Fruit fly (Drosophila melanogaster) whole organism, embryonic: ENCODE results near the gene Obp19c.

Source experiments
- Abd-B ChIP-seq: fragments of 200-800 bp; sonication (Bioruptor generic); optimal IDR thresholded peaks from 2 replicates; lab custom pipeline; 2018; ENCODE audit warnings: missing biosample characterization, mild to moderate bottlenecking, missing genetic modification characterization, moderate library complexity
- Adf1 ChIP-seq: fragments of 200-800 bp; sonication (Bioruptor generic); IDR thresholded peaks from 2 replicates; pipeline ENCODE4 v1.3.6; 2022; ENCODE audit warnings: missing biosample characterization, missing genetic modification characterization
- CG10979 ChIP-seq: fragments of 200-800 bp; sonication (Bioruptor generic); optimal IDR thresholded peaks from 2 replicates; lab custom pipeline; 2018; ENCODE audit warnings: missing biosample characterization, mild to moderate bottlenecking, missing genetic modification characterization, moderate library complexity
- CG11504 ChIP-seq: fragments of 200-800 bp; sonication (Bioruptor generic); optimal IDR thresholded peaks from 3 replicates; lab custom pipeline; 2019; ENCODE audit warnings: missing biosample characterization, mild to moderate bottlenecking, missing genetic modification characterization, moderate library complexity
- CG13287 ChIP-seq: fragments of 200-800 bp; sonication (Bioruptor generic); IDR thresholded peaks from 2 replicates; pipeline ENCODE4 v1.3.6; 2022; ENCODE audit warnings: missing biosample characterization, missing genetic modification characterization; ENCODE audit not compliant: partially characterized antibody
- CG13424 ChIP-seq: fragments of 200-800 bp; sonication (Bioruptor generic); optimal IDR thresholded peaks from 2 replicates; lab custom pipeline; 2019; ENCODE audit warnings: missing biosample characterization, mild to moderate bottlenecking, missing genetic modification characterization, moderate library complexity
- CG13775 ChIP-seq: fragments of 200-800 bp; sonication (Bioruptor generic); optimal IDR thresholded peaks from 3 replicates; lab custom pipeline; 2017; ENCODE audit warnings: missing biosample characterization, mild to moderate bottlenecking, missing genetic modification characterization
- CG14710 ChIP-seq: fragments of 200-800 bp; sonication (Bioruptor generic); optimal IDR thresholded peaks from 3 replicates; lab custom pipeline; 2019; ENCODE audit warnings: missing biosample characterization, mild to moderate bottlenecking, missing genetic modification characterization, moderate library complexity
- CG17361 ChIP-seq: fragments of 200-800 bp; sonication (Bioruptor generic); IDR thresholded peaks from 3 replicates; pipeline ENCODE4 v1.3.6; 2022; ENCODE audit warnings: missing biosample characterization, missing genetic modification characterization
- CG17385 ChIP-seq: fragments of 200-800 bp; sonication (Bioruptor generic); optimal IDR thresholded peaks from 3 replicates; lab custom pipeline; 2018; ENCODE audit warnings: missing biosample characterization, mild to moderate bottlenecking, missing genetic modification characterization
- CG18262 ChIP-seq: fragments of 200-800 bp; optimal IDR thresholded peaks from 3 replicates; lab custom pipeline; 2019; ENCODE audit warnings: missing biosample characterization, mild to moderate bottlenecking, missing genetic modification characterization, moderate library complexity
- CG2678 ChIP-seq: fragments of 200-800 bp; sonication (Bioruptor generic); optimal IDR thresholded peaks from 3 replicates; lab custom pipeline; 2019; ENCODE audit warnings: missing biosample characterization, mild to moderate bottlenecking, missing genetic modification characterization, moderate library complexity
- CG3163 ChIP-seq: fragments of 200-800 bp; sonication (Bioruptor generic); optimal IDR thresholded peaks from 3 replicates; lab custom pipeline; 2016; ENCODE audit warnings: missing biosample characterization, missing genetic modification characterization
- CG32532 ChIP-seq: fragments of 200-800 bp; sonication (Bioruptor generic); IDR thresholded peaks from 2 replicates; pipeline ENCODE4 v1.3.6; 2022; ENCODE audit warnings: missing biosample characterization, missing genetic modification characterization
- CG3281 ChIP-seq: fragments of 200-800 bp; sonication (Bioruptor generic); optimal IDR thresholded peaks from 3 replicates; lab custom pipeline; 2017; ENCODE audit warnings: missing biosample characterization, mild to moderate bottlenecking, missing genetic modification characterization
- CG4404 ChIP-seq: fragments of 200-800 bp; sonication (Bioruptor generic); IDR thresholded peaks from 2 replicates; pipeline ENCODE4 v1.3.6; 2022; ENCODE audit warnings: missing biosample characterization, missing genetic modification characterization
- CG7556 ChIP-seq: fragments of 200-800 bp; sonication (Bioruptor generic); optimal IDR thresholded peaks from 2 replicates; lab custom pipeline; 2017; ENCODE audit warnings: missing biosample characterization, mild to moderate bottlenecking, missing genetic modification characterization
- CG7987 ChIP-seq: fragments of 200-800 bp; sonication (Bioruptor generic); optimal IDR thresholded peaks from 2 replicates; lab custom pipeline; 2018; ENCODE audit warnings: missing biosample characterization, mild to moderate bottlenecking, missing genetic modification characterization, moderate library complexity
- CG8290 ChIP-seq, 3 experiments: fragments of 200-800 bp; sonication (Bioruptor generic); optimal IDR thresholded peaks; 2 replicates each; lab custom pipeline; 2016 to 2019; ENCODE audit warnings: missing biosample characterization in 3 of 3, missing genetic modification characterization in 3 of 3, mild to moderate bottlenecking in 2 of 3, moderate library complexity in 1 of 3
- CG9437 ChIP-seq: fragments of 200-800 bp; sonication (Bioruptor generic); optimal IDR thresholded peaks from 2 replicates; lab custom pipeline; 2018; ENCODE audit warnings: missing biosample characterization, mild to moderate bottlenecking, missing genetic modification characterization
- CG9727 ChIP-seq: fragments of 200-800 bp; sonication (Bioruptor generic); optimal IDR thresholded peaks from 3 replicates; lab custom pipeline; 2017; ENCODE audit warnings: missing biosample characterization, mild to moderate bottlenecking, missing genetic modification characterization
- CG9932 ChIP-seq: fragments of 200-800 bp; sonication (Bioruptor generic); IDR thresholded peaks from 2 replicates; pipeline ENCODE4 v1.3.6; 2022; ENCODE audit warnings: missing biosample characterization, missing genetic modification characterization
- Dp ChIP-seq: fragments of 200-800 bp; sonication (Bioruptor generic); optimal IDR thresholded peaks from 2 replicates; lab custom pipeline; 2018; ENCODE audit warnings: missing biosample characterization, mild to moderate bottlenecking, missing genetic modification characterization, moderate library complexity
- Med ChIP-seq: fragments of 200-800 bp; sonication (Bioruptor generic); peaks from one replicate; lab custom pipeline; 2016; ENCODE audit warnings: missing biosample characterization, missing genetic modification characterization, mild to moderate bottlenecking, inconsistent platforms, moderate library complexity
- Meics ChIP-seq: fragments of 200-800 bp; sonication (Bioruptor generic); optimal IDR thresholded peaks from 2 replicates; lab custom pipeline; 2017; ENCODE audit warnings: missing biosample characterization, mild to moderate bottlenecking, missing genetic modification characterization
- Myb ChIP-seq: fragments of 200-800 bp; sonication (Bioruptor generic); optimal IDR thresholded peaks from 2 replicates; lab custom pipeline; 2016; ENCODE audit warnings: missing biosample characterization, missing genetic modification characterization
- Pdp1 ChIP-seq, 2 experiments: fragments of 200-800 bp; sonication (Bioruptor generic); optimal IDR thresholded peaks; 3 replicates each; lab custom pipeline; 2016; ENCODE audit warnings: missing biosample characterization in 2 of 2, missing genetic modification characterization in 2 of 2, mild to moderate bottlenecking in 1 of 2, moderate library complexity in 1 of 2
- Ptx1 ChIP-seq: fragments of 200-800 bp; sonication (Bioruptor generic); IDR thresholded peaks from 2 replicates; pipeline ENCODE4 v1.3.6; 2022; ENCODE audit warnings: missing biosample characterization, missing genetic modification characterization
- Rfx ChIP-seq: fragments of 200-800 bp; sonication (Bioruptor generic); IDR thresholded peaks from 2 replicates; pipeline ENCODE4 v1.3.6; 2022; ENCODE audit warnings: missing biosample characterization, missing genetic modification characterization
- Vsx1 ChIP-seq: fragments of 200-800 bp; sonication (Bioruptor generic); optimal IDR thresholded peaks from 2 replicates; lab custom pipeline; 2017; ENCODE audit warnings: missing biosample characterization, mild to moderate bottlenecking, missing genetic modification characterization, missing genetic modification reagents
- Xbp1 ChIP-seq: fragments of 200-800 bp; sonication (Bioruptor generic); optimal IDR thresholded peaks from 3 replicates; lab custom pipeline; 2016; ENCODE audit warnings: missing biosample characterization, mild to moderate bottlenecking, missing genetic modification characterization
- bab2 ChIP-seq: fragments of 200-800 bp; sonication (Bioruptor generic); optimal IDR thresholded peaks from 2 replicates; lab custom pipeline; 2016; ENCODE audit warnings: missing biosample characterization, missing genetic modification characterization
- cg ChIP-seq: fragments of 200-800 bp; sonication (Bioruptor generic); optimal IDR thresholded peaks from 3 replicates; lab custom pipeline; 2019; ENCODE audit warnings: missing biosample characterization, mild to moderate bottlenecking, missing genetic modification characterization, moderate library complexity
- chinmo ChIP-seq: fragments of 200-800 bp; sonication (Bioruptor generic); IDR thresholded peaks from 4 replicates; pipeline ENCODE4 v1.3.6; 2022; ENCODE audit warnings: missing biosample characterization, missing genetic modification characterization; ENCODE audit not compliant: partially characterized antibody
- ci ChIP-seq: fragments of 200-800 bp; sonication (Bioruptor generic); IDR thresholded peaks from 3 replicates; pipeline ENCODE4 v1.3.6; 2022; ENCODE audit warnings: missing biosample characterization, missing genetic modification characterization
- dpn ChIP-seq, 2 experiments: fragments of 200-800 bp; sonication (Bioruptor generic); optimal IDR thresholded peaks; 3 replicates each; lab custom pipeline; 2016; ENCODE audit warnings: missing biosample characterization in 2 of 2, missing genetic modification characterization in 2 of 2
- grn ChIP-seq: fragments of 200-800 bp; sonication (Bioruptor generic); optimal IDR thresholded peaks from 3 replicates; lab custom pipeline; 2017; ENCODE audit warnings: missing biosample characterization, missing genetic modification characterization
- gsb ChIP-seq: fragments of 200-800 bp; sonication (Bioruptor generic); IDR thresholded peaks from 2 replicates; pipeline ENCODE4 v1.3.6; 2022; ENCODE audit warnings: missing biosample characterization, missing genetic modification characterization
- hbn ChIP-seq: fragments of 200-800 bp; sonication (Bioruptor generic); IDR thresholded peaks from 2 replicates; pipeline ENCODE4 v1.3.6; 2022; ENCODE audit warnings: missing biosample characterization, missing genetic modification characterization; ENCODE audit not compliant: partially characterized antibody
- mam ChIP-seq: fragments of 200-800 bp; sonication (Bioruptor generic); optimal IDR thresholded peaks from 3 replicates; lab custom pipeline; 2016; ENCODE audit warnings: missing biosample characterization, missing genetic modification characterization
- phol ChIP-seq: fragments of 200-800 bp; sonication (Bioruptor generic); optimal IDR thresholded peaks from 3 replicates; lab custom pipeline; 2018; ENCODE audit warnings: missing biosample characterization, mild to moderate bottlenecking, missing genetic modification characterization, moderate library complexity
- prd ChIP-seq, 3 experiments: fragments of >200 bp in 2 of 3; fragments of 200-800 bp in 1 of 3; sonication (Bioruptor generic) in 1 of 3; optimal IDR thresholded peaks in 2 of 3; IDR thresholded peaks in 1 of 3; 2 replicates in 2 of 3; 3 replicates in 1 of 3; pipeline versions ENCODE4 v1.3.6 to Lab custom; 2017 to 2022; ENCODE audit warnings: missing biosample characterization in 1 of 3, missing genetic modification characterization in 1 of 3
- so ChIP-seq: fragments of 200-800 bp; sonication (Bioruptor generic); IDR thresholded peaks from 3 replicates; pipeline ENCODE4 v1.3.6; 2022; ENCODE audit warnings: missing biosample characterization, missing genetic modification characterization
- vnd ChIP-seq: fragments of 200-800 bp; sonication (Bioruptor generic); IDR thresholded peaks from 3 replicates; pipeline ENCODE4 v1.3.6; 2022; ENCODE audit warnings: missing biosample characterization, missing genetic modification characterization; ENCODE audit not compliant: partially characterized antibody

Obp19c gene

dm6 chrX:20433345-20434332 lies 14.9 kb upstream of the Obp19c start, which contains the start of gene CG1695 (continued):
- peak; percentile 17 for TF ChIP-seq CG18262 (tag; lab: Kevin White, UChicago)
- TF ChIP-seq Rfx (GFP tag; lab: Robert Waterston, UW): peak; percentile 31; the same call in 1 of the 2 replicates
- peak; percentile 17 for TF ChIP-seq Abd-B (GFP tag; lab: Kevin White, UChicago)
- TF ChIP-seq so (GFP tag; lab: Robert Waterston, UW): 0 out of 3 replicates have a peak, but pooled peaks have one; percentile 9
- TF ChIP-seq chinmo (GFP tag; lab: Robert Waterston, UW): no peak
- peak; percentile 30 for TF ChIP-seq CG9727 (GFP tag; lab: Kevin White, UChicago)
- peak; percentile 97 for TF ChIP-seq Adf1 (GFP tag; lab: Robert Waterston, UW)
- TF ChIP-seq CG3163 (GFP tag; lab: Kevin White, UChicago): no peak
- peak; percentile 24 for TF ChIP-seq bab2 (GFP tag; lab: Kevin White, UChicago)
- peak; percentile 12; the same call in 1 of the 2 replicates for TF ChIP-seq Ptx1 (GFP tag; lab: Robert Waterston, UW)
- peak; percentile 81 for TF ChIP-seq Med (GFP tag; lab: Kevin White, UChicago)
- peak; percentile 23; the same call in 1 of the 2 replicates for TF ChIP-seq CG9932
- TF ChIP-seq Dp: peak; percentile 17
- peak; percentile 51 for TF ChIP-seq CG9437 (GFP tag; lab: Kevin White, UChicago)
- TF ChIP-seq Xbp1 (GFP tag; lab: Kevin White, UChicago): peak; percentile 18
- peak; percentile 1 to 71 for TF ChIP-seq Pdp1 (GFP tag; optimal IDR thresholded peaks at IDR 0.05; lab: Kevin White, UChicago)
- peak; percentile 56 for TF ChIP-seq CG2678 (tag; lab: Kevin White, UChicago)
- peak; percentile 48; the same call in 1 of the 3 replicates for TF ChIP-seq ci (GFP tag; lab: Robert Waterston, UW)
- TF ChIP-seq Myb (GFP tag; lab: Kevin White, UChicago): peak; percentile 22
- peak; percentile 12 for TF ChIP-seq phol (tag; lab: Kevin White, UChicago)
- no peak for TF ChIP-seq hbn (GFP tag; lab: Robert Waterston, UW)
- TF ChIP-seq CG11504 (tag; lab: Kevin White, UChicago): peak; percentile 29
- peak; percentile 24 for TF ChIP-seq CG3281 (GFP tag; lab: Kevin White, UChicago)
- peak; percentile 7 for TF ChIP-seq CG13775 (GFP tag; lab: Kevin White, UChicago)
- TF ChIP-seq CG8290 (GFP tag; optimal IDR thresholded peaks at IDR 0.05; lab: Kevin White, UChicago): no peak
- peak in 1 of 2 experiments; percentile 51 for TF ChIP-seq CG8290 (tag; optimal IDR thresholded peaks at IDR 0.05; lab: Kevin White, UChicago)
- no peak for TF ChIP-seq CG7987 (GFP tag; lab: Kevin White, UChicago)
- TF ChIP-seq CG7556: peak; percentile 51
- TF ChIP-seq CG13424: peak; percentile 36
- peak; percentile 2 for TF ChIP-seq CG10979 (tag; lab: Kevin White, UChicago)
- TF ChIP-seq Vsx1 (GFP tag; lab: Kevin White, UChicago): no peak
- TF ChIP-seq CG17385 (GFP tag; lab: Kevin White, UChicago): peak; percentile 8
- 0 out of 3 replicates have a peak, but pooled peaks have one; percentile 23 for TF ChIP-seq CG17361 (GFP tag; lab: Robert Waterston, UW)
- TF ChIP-seq gsb: no peak
- TF ChIP-seq prd (optimal IDR thresholded peaks at IDR 0.05; lab: Kevin White, UChicago): no peak
- 0 out of 3 replicates have a peak, but pooled peaks have one; percentile 4 for TF ChIP-seq prd (GFP tag; IDR thresholded peaks at IDR 0.05; lab: Robert Waterston, UW)
- peak; percentile 74 for TF ChIP-seq cg (GFP tag; lab: Kevin White, UChicago)
- no peak for TF ChIP-seq CG4404 (GFP tag; lab: Robert Waterston, UW)
- no peak for TF ChIP-seq grn (GFP tag; lab: Kevin White, UChicago)
- no peak for TF ChIP-seq vnd (GFP tag; lab: Robert Waterston, UW)
- TF ChIP-seq mam (GFP tag; lab: Kevin White, UChicago): peak; percentile 17
- TF ChIP-seq CG32532 (GFP tag; lab: Robert Waterston, UW): peak; percentile 31; the same call in 1 of the 2 replicates
- TF ChIP-seq CG13287 (GFP tag; lab: Robert Waterston, UW): peak; percentile 57
- TF ChIP-seq Meics (GFP tag; lab: Kevin White, UChicago): peak; percentile 35
- peak in 1 of 2 experiments; percentile 0 for TF ChIP-seq dpn (GFP tag; optimal IDR thresholded peaks at IDR 0.05; lab: Kevin White, UChicago)
- peak; percentile 20 for TF ChIP-seq CG14710 (tag; lab: Kevin White, UChicago)
